Worm (Caenorhabditis elegans): Measurements from ENCODE around the gene gldi-3.

DNA sequence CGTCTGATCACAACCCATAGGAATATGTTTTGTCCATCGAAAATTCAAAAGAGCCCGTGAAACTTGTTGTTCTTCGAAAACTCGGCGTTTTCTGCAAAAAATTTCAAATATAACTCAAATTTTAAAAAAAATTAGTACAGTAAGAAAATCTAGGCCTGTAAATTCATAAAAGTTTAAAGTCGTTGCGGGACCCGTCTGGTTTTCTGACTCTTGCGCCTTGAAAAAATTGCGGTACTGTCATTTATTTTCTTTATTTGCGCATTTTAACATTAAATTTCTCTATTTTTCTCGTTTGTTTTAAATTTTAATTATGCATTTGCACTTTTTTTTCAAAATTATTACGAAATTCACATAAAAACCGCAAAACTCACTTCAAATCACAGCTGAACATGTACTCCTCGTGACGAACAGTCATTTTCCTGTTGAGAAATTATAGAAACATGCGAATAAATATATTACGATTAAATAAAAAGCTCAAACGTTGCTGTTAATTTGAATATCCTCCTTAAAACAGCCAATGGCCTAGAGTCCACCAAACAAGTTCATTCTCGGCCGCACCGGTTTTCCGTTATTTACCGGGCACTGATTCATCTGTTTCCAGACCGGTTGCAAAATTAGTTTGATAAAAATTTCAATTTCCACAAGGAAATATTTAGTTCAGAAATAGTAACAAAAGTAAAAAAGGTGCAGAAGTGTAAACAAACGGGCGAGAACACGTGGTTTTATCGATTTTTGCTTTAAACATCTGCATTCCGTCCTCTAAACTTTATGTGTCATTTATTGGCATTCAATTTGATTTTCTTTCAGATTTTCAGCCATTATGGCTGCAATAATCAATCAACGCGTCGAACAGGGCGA lies 39.4 kb upstream of the gldi-3 start, which contains the start of the genes csa-1 and wdfy-2:
- TF ChIP-seq nhr-237 (tag; optimal IDR thresholded peaks at IDR 0.05) (no peak), ztf-11 (tag; optimal IDR thresholded peaks at IDR 0.05) (no peak), unc-39 (tag; optimal IDR thresholded peaks at IDR 0.05) (no peak), nhr-76 (tag; optimal IDR thresholded peaks at IDR 0.05) (no peak), daf-8 (GFP tag; IDR thresholded peaks at IDR 0.05) (no peak), unc-130 (GFP tag; optimal IDR thresholded peaks at IDR 0.05) (no peak), nhr-25 (tag; optimal IDR thresholded peaks at IDR 0.05; ENCODE audit: borderline replicate concordance, insufficient read depth) (no peak), unc-62 (GFP tag; optimal IDR thresholded peaks at IDR 0.05 in 1 of 2) (no peak), unc-62 (tag; optimal IDR thresholded peaks at IDR 0.05) (no peak)

Measured in whole organism, L4 larva.